Worm (Caenorhabditis elegans) whole organism, L1 larva: ENCODE data around the gene T23B7.3.
A peak's percentile ranks its signal among the peaks of the same experiment; 100 is the strongest.

Experiments used
- C16A3.4 ChIP-seq: fragments of 150-350 bp; optimal IDR thresholded peaks from 2 replicates; lab custom pipeline; 2014; ENCODE audit warnings: missing biosample characterization, missing genetic modification characterization
- C34B4.2 ChIP-seq: sonication (generic microtip); optimal IDR thresholded peaks from 2 replicates; lab custom pipeline; 2017; ENCODE audit warnings: mild to moderate bottlenecking, missing genetic modification characterization, missing compliant biosample characterization
- ama-1 ChIP-seq: fragments of 150-350 bp; optimal IDR thresholded peaks from 2 replicates; lab custom pipeline; 2014
- blmp-1 ChIP-seq: fragments of 150-350 bp; optimal IDR thresholded peaks from 2 replicates; lab custom pipeline; 2014; ENCODE audit warnings: missing biosample characterization, missing genetic modification characterization
- ceh-8 ChIP-seq: fragments of 200-800 bp; sonication (Bioruptor generic); optimal IDR thresholded peaks from 2 replicates; lab custom pipeline; 2018; ENCODE audit warnings: mild to moderate bottlenecking, missing genetic modification characterization, moderate library complexity, missing compliant biosample characterization
- ceh-88 ChIP-seq: fragments of 200-800 bp; sonication (Bioruptor generic); IDR thresholded peaks from 2 replicates; pipeline ENCODE4 v1.3.6; 2022; ENCODE audit warnings: missing genetic modification characterization, missing compliant biosample characterization
- ces-1 ChIP-seq: fragments of 150-350 bp; optimal IDR thresholded peaks from 2 replicates; lab custom pipeline; 2014; ENCODE audit warnings: missing biosample characterization, missing genetic modification reagents, missing genetic modification characterization
- efl-1 ChIP-seq, 4 experiments: fragments of 150-350 bp; optimal IDR thresholded peaks in 3 of 4; peaks in 1 of 4; 1 replicate in 1 of 4; 2 replicates in 3 of 4; lab custom pipeline; 2014; ENCODE audit warnings: missing biosample characterization in 2 of 4, missing genetic modification characterization in 2 of 4, missing genetic modification reagents in 2 of 4
- egl-13 ChIP-seq: sonication (generic microtip); optimal IDR thresholded peaks from 2 replicates; lab custom pipeline; 2016; ENCODE audit warnings: missing genotype, missing genetic modification reagents, missing genetic modification characterization, missing compliant biosample characterization
- egl-27 ChIP-seq, 2 experiments: fragments of 150-350 bp in 1 of 2; sonication (generic microtip); optimal IDR thresholded peaks; 3 replicates each; lab custom pipeline; 2017 to 2018; ENCODE audit warnings: missing biosample characterization in 2 of 2, missing genetic modification characterization in 2 of 2, missing genetic modification reagents in 2 of 2
- elt-3 ChIP-seq, 6 experiments: fragments of 150-350 bp in 1 of 6; sonication (generic microtip); optimal IDR thresholded peaks; 2 replicates each; lab custom pipeline; 2017 to 2018; ENCODE audit warnings: missing biosample characterization in 6 of 6, missing genetic modification characterization in 6 of 6, inconsistent platforms in 1 of 6
- ets-5 ChIP-seq: fragments of 200-800 bp; sonication (Bioruptor generic); IDR thresholded peaks from 2 replicates; pipeline ENCODE4 v1.3.6; 2022; ENCODE audit warnings: missing genetic modification characterization, missing compliant biosample characterization
- fkh-8 ChIP-seq: sonication (generic microtip); optimal IDR thresholded peaks from 2 replicates; lab custom pipeline; 2016; ENCODE audit warnings: mild to moderate bottlenecking, missing genetic modification characterization, missing compliant biosample characterization
- fos-1 ChIP-seq: fragments of 150-350 bp; optimal IDR thresholded peaks from 2 replicates; lab custom pipeline; 2014; ENCODE audit warnings: missing biosample characterization, missing genetic modification characterization
- grh-1 ChIP-seq: fragments of 200-800 bp; sonication (Bioruptor generic); IDR thresholded peaks from 2 replicates; pipeline ENCODE4 v1.3.6; 2022; ENCODE audit warnings: missing genetic modification reagents, missing genetic modification characterization, missing compliant biosample characterization
- hlh-17 ChIP-seq: fragments of 200-800 bp; sonication (Bioruptor generic); optimal IDR thresholded peaks from 2 replicates; lab custom pipeline; 2018; ENCODE audit warnings: missing genetic modification characterization, mild to moderate bottlenecking, missing compliant biosample characterization, moderate library complexity, borderline replicate concordance
- hlh-4 ChIP-seq: sonication (generic microtip); optimal IDR thresholded peaks from 2 replicates; lab custom pipeline; 2016; ENCODE audit warnings: mild to moderate bottlenecking, missing genetic modification characterization, missing compliant biosample characterization
- isw-1 ChIP-seq: fragments of 200-800 bp; sonication (Bioruptor generic); IDR thresholded peaks from 2 replicates; pipeline ENCODE4 v1.3.6; 2022; ENCODE audit warnings: missing genetic modification characterization, missing compliant biosample characterization
- jun-1 ChIP-seq: fragments of 150-350 bp; optimal IDR thresholded peaks from 2 replicates; lab custom pipeline; 2014; ENCODE audit warnings: missing biosample characterization, missing genetic modification reagents, missing genetic modification characterization
- lin-39 ChIP-seq: fragments of 150-350 bp; optimal IDR thresholded peaks from 2 replicates; lab custom pipeline; 2014; ENCODE audit warnings: missing biosample characterization, missing genetic modification reagents, missing genetic modification characterization
- lir-3 ChIP-seq: sonication (generic microtip); optimal IDR thresholded peaks from 2 replicates; lab custom pipeline; 2016; ENCODE audit warnings: mild to moderate bottlenecking, missing genetic modification characterization, moderate library complexity, missing compliant biosample characterization; ENCODE audit not compliant: poor library complexity
- mdl-1 ChIP-seq, 2 experiments: fragments of 150-350 bp; optimal IDR thresholded peaks; 2 replicates each; lab custom pipeline; 2014 to 2017; ENCODE audit warnings: missing biosample characterization in 2 of 2, missing genetic modification characterization in 2 of 2, inconsistent platforms in 1 of 2
- mef-2 ChIP-seq: fragments of 150-350 bp; optimal IDR thresholded peaks from 2 replicates; lab custom pipeline; 2014; ENCODE audit warnings: missing biosample characterization, missing genetic modification characterization
- nhr-237 ChIP-seq: fragments of 150-350 bp; optimal IDR thresholded peaks from 2 replicates; lab custom pipeline; 2014; ENCODE audit warnings: missing biosample characterization, missing genetic modification characterization
- pag-3 ChIP-seq: sonication (generic microtip); optimal IDR thresholded peaks from 2 replicates; lab custom pipeline; 2017; ENCODE audit warnings: missing genetic modification characterization, mild to moderate bottlenecking, missing compliant biosample characterization, antibody characterized with exemption, borderline replicate concordance; ENCODE audit not compliant: insufficient read depth
- pqm-1 ChIP-seq: sonication (generic microtip); optimal IDR thresholded peaks from 3 replicates; lab custom pipeline; 2017; ENCODE audit warnings: missing biosample characterization, missing genetic modification characterization
- swsn-7 ChIP-seq: sonication (generic microtip); optimal IDR thresholded peaks from 2 replicates; lab custom pipeline; 2016; ENCODE audit warnings: missing genetic modification characterization, missing compliant biosample characterization
- unc-130 ChIP-seq: fragments of 150-350 bp; optimal IDR thresholded peaks from 2 replicates; lab custom pipeline; 2017; ENCODE audit warnings: missing biosample characterization, missing genetic modification characterization, inconsistent platforms
- vab-15 ChIP-seq: sonication (generic microtip); optimal IDR thresholded peaks from 2 replicates; lab custom pipeline; 2017; ENCODE audit warnings: missing genotype, mild to moderate bottlenecking, missing genetic modification characterization, missing compliant biosample characterization
- xbp-1 ChIP-seq: sonication (generic microtip); optimal IDR thresholded peaks from 2 replicates; lab custom pipeline; 2016; ENCODE audit warnings: missing genetic modification characterization, missing compliant biosample characterization
- ztf-11 ChIP-seq, 2 experiments: sonication (generic microtip); optimal IDR thresholded peaks; 2 replicates each; lab custom pipeline; 2016 to 2017; ENCODE audit warnings: missing genetic modification characterization in 2 of 2, missing biosample characterization in 1 of 2, missing compliant biosample characterization in 1 of 2
- ztf-4 ChIP-seq: fragments of 150-350 bp; optimal IDR thresholded peaks from 2 replicates; lab custom pipeline; 2014; ENCODE audit warnings: missing biosample characterization, missing genetic modification characterization

T23B7.3 gene

DNA sequence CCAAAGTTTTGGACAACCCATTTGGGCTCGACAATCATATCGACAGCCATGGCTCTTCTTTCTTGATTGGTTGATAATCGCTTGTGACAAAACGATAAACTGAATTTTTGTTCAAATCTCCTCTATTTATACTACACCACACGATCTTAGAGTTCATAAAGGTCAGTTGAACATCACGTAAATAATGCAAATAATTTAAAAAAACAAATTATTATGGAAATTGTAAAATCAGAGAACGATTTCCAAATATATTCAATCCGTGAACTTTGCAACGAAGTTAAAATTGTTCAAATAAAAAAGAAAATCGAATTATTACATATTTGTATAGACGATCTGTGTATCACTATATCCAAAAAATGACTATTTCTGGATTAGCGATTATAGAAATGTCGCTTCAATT is 13.4 kb downstream of the T23B7.3 start, which contains the start of the genes mpst-4 and F11G11.14:
mpst-4 (minus strand) TSS at position 101 of the 400 bp plus-strand sequence.
F11G11.14 (plus strand) TSS at position 325 of the 400 bp plus-strand sequence.
- no peak for TF ChIP-seq ztf-4 (tag; lab: Kevin White, UChicago)
- no peak for TF ChIP-seq pag-3
- no peak for TF ChIP-seq fkh-8 (tag; lab: Kevin White, UChicago)
- no peak for TF ChIP-seq lir-3 (tag; lab: Kevin White, UChicago)
- TF ChIP-seq hlh-17 = no peak
- no peak for TF ChIP-seq ceh-88 (GFP tag; lab: Robert Waterston, UW)
- no peak for TF ChIP-seq isw-1 (GFP tag; lab: Robert Waterston, UW)
- no peak for TF ChIP-seq C16A3.4

ce11 chrII:4866045-4866444 is 16.1 kb downstream of the T23B7.3 start:
- peak; percentile 93 for TF ChIP-seq blmp-1 (tag; lab: Kevin White, UChicago)
- TF ChIP-seq jun-1 (tag; lab: Kevin White, UChicago) = peak; percentile 40
- no peak for TF ChIP-seq C34B4.2 (tag; lab: Kevin White, UChicago)
- TF ChIP-seq ama-1 (lab: Kevin White, UChicago) = peak; percentile 63
- peak; percentile 59 for TF ChIP-seq ztf-4 (tag; lab: Kevin White, UChicago)

DNA sequence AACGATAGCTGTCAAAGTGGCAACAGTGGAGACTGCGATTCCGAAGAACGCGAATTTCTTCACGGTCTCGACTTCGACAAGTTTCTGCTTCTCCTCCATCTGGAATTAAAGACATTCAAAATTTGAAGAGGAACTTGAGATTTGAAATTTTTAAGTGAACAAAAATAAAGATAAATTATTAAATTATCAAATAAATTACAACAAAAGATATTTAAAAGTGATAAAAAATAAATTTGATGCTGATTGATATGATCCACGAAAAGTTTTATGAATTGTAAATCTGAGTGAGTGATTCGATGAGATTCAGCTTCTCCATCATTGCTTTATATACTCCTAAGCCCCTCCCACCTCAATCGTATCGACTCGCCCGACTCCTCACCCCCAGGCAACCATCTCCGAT is 17.5 kb downstream of the T23B7.3 start, which contains the start of gene col-17:
col-17 (minus strand) TSS at position 101 of the 400 bp plus-strand sequence.
- no peak for TF ChIP-seq efl-1 (optimal IDR thresholded peaks at IDR 0.05; lab: Kevin White, UChicago)
- peak in 1 of 2 experiments; percentile 21 for TF ChIP-seq efl-1 (GFP tag; optimal IDR thresholded peaks at IDR 0.05 in 1 of 2; lab: Kevin White, UChicago)
- TF ChIP-seq lin-39 (tag; lab: Kevin White, UChicago) = no peak
- TF ChIP-seq, all 84 proteins: peak for 1

ce11 chrII:4869793-4870343 is 19.9 kb downstream of the T23B7.3 start:
- TF ChIP-seq grh-1 = no peak
- peak; percentile 15 for TF ChIP-seq ceh-8 (GFP tag; lab: Kevin White, UChicago)

ce11 chrII:4870691-4871090 is 20.7 kb downstream of the T23B7.3 start, which contains the start of gene col-20:
TSS of gene col-20 (minus strand) at chrII:4870791.
- TF ChIP-seq efl-1 (optimal IDR thresholded peaks at IDR 0.05; lab: Kevin White, UChicago) (no peak), efl-1 (GFP tag; optimal IDR thresholded peaks at IDR 0.05 in 1 of 2; lab: Kevin White, UChicago) (peak in 1 of 2 experiments; percentile 65), xbp-1 (tag; lab: Kevin White, UChicago) (no peak)

- TF ChIP-seq ces-1 (GFP tag; lab: Kevin White, UChicago) = no peak
- TF ChIP-seq blmp-1 (tag; lab: Kevin White, UChicago) = peak; percentile 67
- TF ChIP-seq fos-1 (tag; lab: Kevin White, UChicago) = no peak
- TF ChIP-seq, all 84 proteins: peak for 1
Observed at ce11 chrII:4871834-4872233, 21.8 kb downstream of the T23B7.3 start.

ce11 chrII:4873029-4873428 is 23.0 kb downstream of the T23B7.3 start, which contains the start of gene col-73:
TSS of gene col-73 (minus strand) at chrII:4873129.
- TF ChIP-seq ceh-8 (GFP tag; lab: Kevin White, UChicago) = no peak
- TF ChIP-seq, all 84 proteins: peak for 0

- TF ChIP-seq blmp-1 (tag; lab: Kevin White, UChicago) = peak; percentile 77
- TF ChIP-seq jun-1 (tag; lab: Kevin White, UChicago) = no peak
- no peak for TF ChIP-seq C16A3.4
- TF ChIP-seq vab-15 (tag; lab: Kevin White, UChicago) = no peak
- no peak for TF ChIP-seq nhr-237
- TF ChIP-seq ztf-11 (tag; optimal IDR thresholded peaks at IDR 0.05; lab: Kevin White, UChicago) = no peak
- TF ChIP-seq pqm-1 = no peak
- TF ChIP-seq swsn-7 (tag; lab: Kevin White, UChicago) = no peak
- no peak for TF ChIP-seq egl-27 (tag; optimal IDR thresholded peaks at IDR 0.05; lab: Kevin White, UChicago)
- no peak for TF ChIP-seq ceh-88 (GFP tag; lab: Robert Waterston, UW)
- no peak for TF ChIP-seq unc-130 (tag; lab: Kevin White, UChicago)
- peak in 1 of 6 experiments; percentile 5 for TF ChIP-seq elt-3 (tag; optimal IDR thresholded peaks at IDR 0.05; lab: Kevin White, UChicago)
- no peak for TF ChIP-seq egl-13
- TF ChIP-seq isw-1 (GFP tag; lab: Robert Waterston, UW) = no peak
- TF ChIP-seq mdl-1 (tag; optimal IDR thresholded peaks at IDR 0.05; lab: Kevin White, UChicago) = no peak
- TF ChIP-seq ets-5 = no peak
- TF ChIP-seq mef-2 (tag; lab: Kevin White, UChicago) = no peak
- TF ChIP-seq hlh-4 (tag; lab: Kevin White, UChicago) = no peak
Observed at ce11 chrII:4874335-4874861, 24.4 kb downstream of the T23B7.3 start, which contains the start of gene F11G11.15. TSS of gene F11G11.15 (plus strand) at chrII:4874845.
